Worm (Caenorhabditis elegans): ENCODE measurements around the gene gmps-1.
A peak's percentile ranks its signal among the peaks of the same experiment; 100 is the strongest.

DNA sequence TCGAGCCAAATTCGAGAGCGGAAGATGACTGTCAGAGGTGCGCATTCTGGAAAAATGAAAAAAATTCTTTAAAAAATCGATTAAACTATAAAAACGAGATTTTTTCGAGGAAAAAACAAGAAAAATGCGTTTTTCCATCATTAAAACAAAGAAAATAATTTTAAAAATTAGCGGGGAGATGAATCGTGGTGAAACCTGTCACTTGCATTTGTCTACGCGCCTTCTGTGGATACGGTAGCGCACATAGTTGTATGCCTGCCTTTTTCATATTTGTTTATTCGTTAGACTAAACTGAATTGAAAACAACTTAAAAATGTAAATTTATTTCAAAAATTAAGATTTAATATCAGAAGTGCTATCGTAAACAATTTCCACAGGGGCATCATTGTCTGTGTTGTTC is 15.9 kb upstream of the gmps-1 start, which contains the start of gene egg-3:
- TF ChIP-seq sea-2 (GFP tag; IDR thresholded peaks at IDR 0.05): no peak
- no peak for TF ChIP-seq egrh-3 (GFP tag; IDR thresholded peaks at IDR 0.05)
- TF ChIP-seq somi-1 (GFP tag; optimal IDR thresholded peaks at IDR 0.05): no peak
- TF ChIP-seq Y79H2A.3 (GFP tag; conservative IDR thresholded peaks at IDR 0.05): no peak
- TF ChIP-seq ama-1 (optimal IDR thresholded peaks at IDR 0.05): no peak
- no peak for TF ChIP-seq ama-1 (GFP tag; optimal IDR thresholded peaks at IDR 0.05)
- no peak for TF ChIP-seq B0019.2 (GFP tag; conservative IDR thresholded peaks at IDR 0.05)
- TF ChIP-seq efl-1 (GFP tag; optimal IDR thresholded peaks at IDR 0.05): peak; percentile 93
- TF ChIP-seq F57C9.4 (tag; optimal IDR thresholded peaks at IDR 0.05): no peak
- TF ChIP-seq mes-4 (tag; optimal IDR thresholded peaks at IDR 0.05): no peak
- TF ChIP-seq madf-3 (GFP tag; IDR thresholded peaks at IDR 0.05): no peak
